Worm (Caenorhabditis elegans) whole organism, young adult: Measurements from ENCODE around the gene M01B2.10.
"Not testable (repeated sequence)": the region's sequence is repeated elsewhere in the genome, so short reads cannot be mapped to it uniquely, and the experiment has no call there.

Experiments
- C17E4.6 ChIP-seq: fragments of 200-800 bp; sonication (Bioruptor generic); IDR thresholded peaks from 2 replicates; pipeline ENCODE4 v1.3.6; 2022; ENCODE audit warnings: missing genetic modification reagents, missing genetic modification characterization, missing compliant biosample characterization
- D2030.7 ChIP-seq: fragments of 200-800 bp; sonication (Bioruptor generic); IDR thresholded peaks from 2 replicates; pipeline ENCODE4 v1.3.6; 2022; ENCODE audit warnings: missing genetic modification reagents, missing genetic modification characterization, missing compliant biosample characterization
- F10E7.11 ChIP-seq: sonication (generic microtip); optimal IDR thresholded peaks from 2 replicates; lab custom pipeline; 2017; ENCODE audit warnings: mild to moderate bottlenecking, missing genetic modification characterization, moderate library complexity, missing compliant biosample characterization
- Y56A3A.18 ChIP-seq: fragments of 200-800 bp; sonication (Bioruptor generic); IDR thresholded peaks from 2 replicates; pipeline ENCODE4 v1.3.6; 2022; ENCODE audit warnings: missing genetic modification reagents, missing genetic modification characterization, missing compliant biosample characterization
- Y67H2A.10 ChIP-seq: fragments of 200-800 bp; sonication (Bioruptor generic); conservative IDR thresholded peaks from 2 replicates; pipeline ENCODE4 v1.3.6; 2022; ENCODE audit warnings: missing genetic modification reagents, missing genetic modification characterization, missing compliant biosample characterization
- akir-1 ChIP-seq: fragments of 200-800 bp; sonication (Bioruptor generic); optimal IDR thresholded peaks from 2 replicates; lab custom pipeline; 2018; ENCODE audit warnings: mild to moderate bottlenecking, missing genetic modification characterization, moderate library complexity, missing compliant biosample characterization
- athp-1 ChIP-seq: sonication (generic microtip); optimal IDR thresholded peaks from 2 replicates; lab custom pipeline; 2017; ENCODE audit warnings: mild to moderate bottlenecking, missing genetic modification characterization, missing compliant biosample characterization
- attf-6 ChIP-seq: fragments of 200-800 bp; sonication (Bioruptor generic); IDR thresholded peaks from 2 replicates; pipeline ENCODE4 v1.3.6; 2022; ENCODE audit warnings: missing genetic modification reagents, missing genetic modification characterization, missing compliant biosample characterization
- cebp-2 ChIP-seq: fragments of 200-800 bp; sonication (Bioruptor generic); IDR thresholded peaks from 2 replicates; pipeline ENCODE4 v1.3.6; 2022; ENCODE audit warnings: missing genetic modification characterization, missing compliant biosample characterization
- ceh-27 ChIP-seq: fragments of 200-800 bp; sonication (Bioruptor generic); optimal IDR thresholded peaks from 2 replicates; lab custom pipeline; 2018; ENCODE audit warnings: mild to moderate bottlenecking, missing genetic modification characterization, moderate library complexity, missing compliant biosample characterization
- ceh-40 ChIP-seq: fragments of 200-800 bp; sonication (Bioruptor generic); IDR thresholded peaks from 2 replicates; pipeline ENCODE4 v1.3.6; 2022; ENCODE audit warnings: missing genetic modification characterization, missing compliant biosample characterization
- ceh-58 ChIP-seq: fragments of 200-800 bp; sonication (Bioruptor generic); IDR thresholded peaks from 2 replicates; pipeline ENCODE4 v1.3.6; 2022; ENCODE audit warnings: missing genetic modification characterization, missing compliant biosample characterization
- dpl-1 ChIP-seq: fragments of 150-350 bp; optimal IDR thresholded peaks from 2 replicates; lab custom pipeline; 2014; ENCODE audit warnings: missing biosample characterization, missing genetic modification reagents, missing genetic modification characterization
- egl-18 ChIP-seq: fragments of 200-800 bp; sonication (Bioruptor generic); IDR thresholded peaks from 2 replicates; pipeline ENCODE4 v1.3.6; 2022; ENCODE audit warnings: missing genetic modification reagents, missing genetic modification characterization, missing compliant biosample characterization
- egl-44 ChIP-seq: fragments of 200-800 bp; sonication (Bioruptor generic); IDR thresholded peaks from 2 replicates; pipeline ENCODE4 v1.3.6; 2022; ENCODE audit warnings: missing genetic modification reagents, missing genetic modification characterization, missing compliant biosample characterization
- ets-4 ChIP-seq: fragments of 200-800 bp; sonication (Bioruptor generic); optimal IDR thresholded peaks from 2 replicates; lab custom pipeline; 2018; ENCODE audit warnings: mild to moderate bottlenecking, missing genetic modification characterization, missing compliant biosample characterization
- him-1 ChIP-seq: sonication (generic microtip); optimal IDR thresholded peaks from 2 replicates; lab custom pipeline; 2016; ENCODE audit warnings: missing genotype, missing genetic modification reagents, missing genetic modification characterization, missing compliant biosample characterization
- hsf-1 ChIP-seq: fragments of 200-800 bp; sonication (Bioruptor generic); IDR thresholded peaks from 2 replicates; pipeline ENCODE4 v1.3.6; 2022; ENCODE audit warnings: missing genetic modification reagents, missing genetic modification characterization, missing compliant biosample characterization
- lin-26 ChIP-seq: fragments of 200-800 bp; sonication (Bioruptor generic); IDR thresholded peaks from 2 replicates; pipeline ENCODE4 v1.3.6; 2022; ENCODE audit warnings: missing genetic modification reagents, missing genetic modification characterization, missing compliant biosample characterization
- lin-54 ChIP-seq: fragments of 200-800 bp; sonication (Bioruptor generic); optimal IDR thresholded peaks from 2 replicates; lab custom pipeline; 2018; ENCODE audit warnings: mild to moderate bottlenecking, missing genetic modification characterization, missing compliant biosample characterization
- madf-10 ChIP-seq: sonication (generic microtip); optimal IDR thresholded peaks from 2 replicates; lab custom pipeline; 2016; ENCODE audit warnings: mild to moderate bottlenecking, missing genetic modification characterization, missing compliant biosample characterization
- mes-4 ChIP-seq: sonication (generic microtip); optimal IDR thresholded peaks from 2 replicates; lab custom pipeline; 2016; ENCODE audit warnings: missing genotype, missing genetic modification characterization, missing compliant biosample characterization
- nfyb-1 ChIP-seq: fragments of 200-800 bp; sonication (Bioruptor generic); IDR thresholded peaks from 2 replicates; pipeline ENCODE4 v1.3.6; 2022; ENCODE audit warnings: missing genetic modification reagents, missing genetic modification characterization, missing compliant biosample characterization
- pbrm-1 ChIP-seq: fragments of 200-800 bp; sonication (Bioruptor generic); IDR thresholded peaks from 2 replicates; pipeline ENCODE4 v1.3.6; 2022; ENCODE audit warnings: missing genetic modification reagents, missing genetic modification characterization, missing compliant biosample characterization
- repo-1 ChIP-seq: sonication (generic microtip); optimal IDR thresholded peaks from 2 replicates; lab custom pipeline; 2017; ENCODE audit warnings: mild to moderate bottlenecking, missing genetic modification characterization, missing compliant biosample characterization
- snpc-1.3 ChIP-seq: sonication (generic microtip); optimal IDR thresholded peaks from 2 replicates; lab custom pipeline; 2017; ENCODE audit warnings: missing genetic modification characterization, mild to moderate bottlenecking, missing compliant biosample characterization, antibody characterized with exemption, moderate library complexity, missing genotype, missing genetic modification reagents; ENCODE audit not compliant: insufficient read depth
- snpc-3.4 ChIP-seq: sonication (generic microtip); optimal IDR thresholded peaks from 2 replicates; lab custom pipeline; 2017; ENCODE audit warnings: missing genetic modification characterization, mild to moderate bottlenecking, missing compliant biosample characterization, antibody characterized with exemption, moderate library complexity, missing genotype, missing genetic modification reagents
- snpc-4 ChIP-seq, 5 experiments: fragments of 150-350 bp in 1 of 5; sonication (generic microtip) in 4 of 5; optimal IDR thresholded peaks; 2 replicates each; lab custom pipeline; 2014 to 2018; ENCODE audit warnings: missing genetic modification characterization in 5 of 5, missing biosample characterization in 3 of 5, antibody characterized with exemption in 2 of 5, mild to moderate bottlenecking in 2 of 5, missing compliant biosample characterization in 2 of 5, missing genotype in 2 of 5, moderate library complexity in 2 of 5, missing genetic modification reagents in 1 of 5
- tbp1 ChIP-seq: fragments of 200-800 bp; sonication (Bioruptor generic); optimal IDR thresholded peaks from 2 replicates; lab custom pipeline; 2018; ENCODE audit warnings: mild to moderate bottlenecking, missing genetic modification characterization, missing compliant biosample characterization
- zfh-2 ChIP-seq: fragments of 200-800 bp; sonication (Bioruptor generic); conservative IDR thresholded peaks from 2 replicates; pipeline ENCODE4 v1.3.6; 2022; ENCODE audit warnings: missing genetic modification reagents, missing genetic modification characterization, missing compliant biosample characterization
- ztf-25 ChIP-seq: fragments of 200-800 bp; sonication (Bioruptor generic); IDR thresholded peaks from 2 replicates; pipeline ENCODE4 v1.3.6; 2022; ENCODE audit warnings: missing genetic modification reagents, missing genetic modification characterization, missing compliant biosample characterization
- ztf-26 ChIP-seq: sonication (generic microtip); optimal IDR thresholded peaks from 2 replicates; lab custom pipeline; 2017; ENCODE audit warnings: missing genetic modification characterization, missing compliant biosample characterization

Gene M01B2.10

DNA sequence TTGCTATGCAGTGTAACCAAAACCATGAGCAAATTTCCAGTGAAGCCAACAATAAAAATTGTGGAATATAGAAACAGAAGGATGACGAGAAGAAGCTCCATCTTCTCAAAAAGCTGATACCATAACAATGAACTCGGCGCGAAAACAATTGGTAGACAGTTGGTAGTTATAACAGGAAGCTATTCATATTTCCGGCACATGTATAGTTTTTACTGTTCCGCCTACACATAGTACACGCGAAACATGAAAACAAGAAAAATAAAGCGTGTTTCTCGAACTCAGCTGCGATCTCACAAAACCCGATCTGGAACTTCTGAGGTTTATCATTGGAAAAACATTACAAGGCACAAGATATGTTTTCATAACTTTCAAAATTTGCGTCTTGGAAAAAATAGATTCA lies 3.2 kb downstream of the M01B2.10 start, which contains the start of gene srsx-37:
Gene srsx-37 (minus strand): TSS at position 101 of the 400 bp plus-strand sequence.
- TF ChIP-seq pbrm-1 (GFP tag; lab: Robert Waterston, UW) (no peak), athp-1 (tag; lab: Kevin White, UChicago) (no peak), snpc-4 (GFP tag; optimal IDR thresholded peaks at IDR 0.05; lab: Kevin White, UChicago) (no peak), snpc-4 (tag; optimal IDR thresholded peaks at IDR 0.05; lab: Kevin White, UChicago) (no peak), Y56A3A.18 (GFP tag; lab: Robert Waterston, UW) (no peak), C17E4.6 (GFP tag; lab: Robert Waterston, UW) (no peak), him-1 (tag; lab: Kevin White, UChicago) (no peak), attf-6 (GFP tag; lab: Robert Waterston, UW) (no peak), ceh-27 (GFP tag; lab: Kevin White, UChicago) (no peak)

ce11 chrV:15256669-15257068 lies 5.6 kb downstream of the M01B2.10 start, which contains the start of gene srsx-39:
Gene srsx-39, minus strand, starts transcription at chrV:15256769.
- TF ChIP-seq F10E7.11; akir-1 (GFP tag; lab: Kevin White, UChicago); ceh-27 (GFP tag; lab: Kevin White, UChicago): not testable (repeated sequence)

DNA sequence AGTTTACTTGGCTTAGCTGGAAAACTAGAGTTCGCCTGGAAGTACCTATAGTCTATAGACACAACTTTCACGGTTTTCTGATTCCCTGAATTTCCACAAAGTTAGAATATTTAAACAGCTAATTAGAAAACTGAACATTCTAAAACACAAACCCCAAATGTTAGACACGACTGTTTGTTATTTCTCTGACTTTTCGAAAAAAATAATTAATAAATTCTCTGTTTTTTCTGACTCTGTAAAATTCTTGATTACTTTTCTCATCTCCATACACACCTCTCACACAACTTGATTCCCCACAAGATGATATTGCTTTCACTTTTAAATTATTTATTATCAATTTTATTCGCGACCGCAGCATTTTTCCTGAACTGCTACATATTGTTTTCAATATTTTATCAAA lies 8.7 kb downstream of the M01B2.10 start, which contains the start of gene srbc-75:
Gene srbc-75 (plus strand): TSS at position 301 of the 400 bp plus-strand sequence.
- no peak for TF ChIP-seq madf-10 (tag; lab: Kevin White, UChicago)
- TF ChIP-seq egl-44 (GFP tag; lab: Robert Waterston, UW) = no peak
- no peak for TF ChIP-seq C17E4.6 (GFP tag; lab: Robert Waterston, UW)
- no peak for TF ChIP-seq nfyb-1 (GFP tag; lab: Robert Waterston, UW)
- TF ChIP-seq snpc-3.4 (tag; lab: Kevin White, UChicago) = no peak
- no peak for TF ChIP-seq F10E7.11
- TF ChIP-seq snpc-1.3 (tag; lab: Kevin White, UChicago) = no peak
- no peak for TF ChIP-seq lin-54
- no peak for TF ChIP-seq ceh-58
- no peak for TF ChIP-seq dpl-1 (GFP tag; lab: Kevin White, UChicago)
- no peak for TF ChIP-seq tbp1 (GFP tag; lab: Kevin White, UChicago)
- TF ChIP-seq ztf-25 (GFP tag; lab: Robert Waterston, UW) = no peak
- no peak for TF ChIP-seq mes-4 (tag; lab: Kevin White, UChicago)
- no peak for TF ChIP-seq ceh-40 (GFP tag; lab: Robert Waterston, UW)
- TF ChIP-seq D2030.7 = no peak
- no peak for TF ChIP-seq lin-26
- no peak for TF ChIP-seq ets-4 (GFP tag; lab: Kevin White, UChicago)
- TF ChIP-seq repo-1 = no peak
- no peak for TF ChIP-seq ztf-26 (tag; lab: Kevin White, UChicago)
- no peak for TF ChIP-seq cebp-2 (GFP tag; lab: Robert Waterston, UW)

DNA sequence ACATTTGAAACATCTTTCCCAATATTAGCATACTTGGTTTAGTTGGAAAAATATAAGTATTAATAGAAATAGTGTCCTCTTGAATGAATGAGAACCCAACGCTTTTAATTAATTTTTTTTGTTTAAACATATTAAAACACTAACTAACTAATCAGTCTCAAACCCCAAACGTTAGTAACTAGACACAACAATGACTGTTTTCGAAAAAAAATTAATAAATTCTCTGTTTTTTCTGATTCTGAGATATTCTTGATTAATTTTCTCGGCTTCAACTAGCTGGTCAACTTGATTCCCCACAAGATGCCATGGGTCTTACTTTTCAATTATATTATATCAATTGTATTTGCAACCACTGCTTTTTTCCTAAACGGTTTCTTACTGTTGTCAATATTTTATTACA lies 10.2 kb downstream of the M01B2.10 start, which contains the start of gene srbc-76:
Gene srbc-76 (plus strand): TSS at position 301 of the 400 bp plus-strand sequence.
- TF ChIP-seq hsf-1 (GFP tag; lab: Robert Waterston, UW) = no peak

ce11 chrV:15250304-15250703 lies 11.9 kb downstream of the M01B2.10 start, which contains the start of gene srd-28:
Gene srd-28, plus strand, starts transcription at chrV:15250604.
- not testable (repeated sequence) for TF ChIP-seq egl-18, zfh-2, Y67H2A.10 (GFP tag; lab: Robert Waterston, UW)
